Fruit fly (Drosophila melanogaster): ENCODE data around the gene Coq2.
A peak's percentile ranks its signal among the peaks of the same experiment; 100 is the strongest.

Coq2 gene

dm6 chr3R:8306927-8307261 lies 9.4 kb downstream of the Coq2 start:
- TF ChIP-seq CG7101 (tag; optimal IDR thresholded peaks at IDR 0.05) (no peak), Mnt (GFP tag; optimal IDR thresholded peaks at IDR 0.05) (no peak), ovo (GFP tag; optimal IDR thresholded peaks at IDR 0.05) (no peak), CG33017 (tag; optimal IDR thresholded peaks at IDR 0.05) (no peak), cic (GFP tag; optimal IDR thresholded peaks at IDR 0.05) (no peak), CG14711 (tag; optimal IDR thresholded peaks at IDR 0.05) (no peak), bab1 (GFP tag; optimal IDR thresholded peaks at IDR 0.05) (no peak), toe (GFP tag; optimal IDR thresholded peaks at IDR 0.05) (no peak), tj (GFP tag; optimal IDR thresholded peaks at IDR 0.05) (no peak), CG11617 (GFP tag; optimal IDR thresholded peaks at IDR 0.05) (no peak), CG7045 (GFP tag; optimal IDR thresholded peaks at IDR 0.05) (no peak), pad (GFP tag; optimal IDR thresholded peaks at IDR 0.05) (no peak), CG12768 (GFP tag; optimal IDR thresholded peaks at IDR 0.05) (no peak), CG5204 (GFP tag; optimal IDR thresholded peaks at IDR 0.05) (no peak), kay (GFP tag; ENCODE audit: borderline replicate concordance) (no peak), Clk (GFP tag; optimal IDR thresholded peaks at IDR 0.05) (no peak), Hr96 (GFP tag; optimal IDR thresholded peaks at IDR 0.05) (no peak), cnc (optimal IDR thresholded peaks at IDR 0.05) (no peak), CG1620 (GFP tag; optimal IDR thresholded peaks at IDR 0.05) (no peak), Crg-1 (GFP tag; optimal IDR thresholded peaks at IDR 0.05) (no peak)

dm6 chr3R:8306188-8306926 lies 10.0 kb downstream of the Coq2 start:
- peak; percentile 2 for TF ChIP-seq CG12768 (GFP tag; optimal IDR thresholded peaks at IDR 0.05)
- peak; percentile 99 for TF ChIP-seq pad (GFP tag; optimal IDR thresholded peaks at IDR 0.05)
- TF ChIP-seq Crg-1 (GFP tag; optimal IDR thresholded peaks at IDR 0.05) = no peak

dm6 chr3R:8305110-8305509 lies 11.2 kb downstream of the Coq2 start, which contains the start of gene Sgt1:
Gene Sgt1, minus strand, starts transcription at chr3R:8305274.
- TF ChIP-seq CG5204 (GFP tag; optimal IDR thresholded peaks at IDR 0.05) = no peak
- no peak for TF ChIP-seq pad (GFP tag; optimal IDR thresholded peaks at IDR 0.05)
- peak; percentile 29 for TF ChIP-seq CG33017 (tag; optimal IDR thresholded peaks at IDR 0.05)
- no peak for TF ChIP-seq kay (GFP tag; ENCODE audit: borderline replicate concordance)
- peak; percentile 53 for TF ChIP-seq bab1 (GFP tag; optimal IDR thresholded peaks at IDR 0.05)
- TF ChIP-seq toe (GFP tag; optimal IDR thresholded peaks at IDR 0.05) = peak; percentile 64
- TF ChIP-seq CG14711 (tag; optimal IDR thresholded peaks at IDR 0.05) = peak; percentile 1
- no peak for TF ChIP-seq cnc (optimal IDR thresholded peaks at IDR 0.05)
- no peak for TF ChIP-seq tj (GFP tag; optimal IDR thresholded peaks at IDR 0.05)
- TF ChIP-seq CG1620 (GFP tag; optimal IDR thresholded peaks at IDR 0.05) = peak; percentile 76
- peak; percentile 11 for TF ChIP-seq CG11617 (GFP tag; optimal IDR thresholded peaks at IDR 0.05)
- TF ChIP-seq CG12768 (GFP tag; optimal IDR thresholded peaks at IDR 0.05) = peak; percentile 34
- peak; percentile 66 for TF ChIP-seq Mnt (GFP tag; optimal IDR thresholded peaks at IDR 0.05)
- peak; percentile 64 for TF ChIP-seq CG7101 (tag; optimal IDR thresholded peaks at IDR 0.05)
- no peak for TF ChIP-seq Hr96 (GFP tag; optimal IDR thresholded peaks at IDR 0.05)
- peak; percentile 21 for TF ChIP-seq ovo (GFP tag; optimal IDR thresholded peaks at IDR 0.05)
- peak; percentile 74 for TF ChIP-seq Crg-1 (GFP tag; optimal IDR thresholded peaks at IDR 0.05)
- peak; percentile 64 for TF ChIP-seq cic (GFP tag; optimal IDR thresholded peaks at IDR 0.05)
- TF ChIP-seq CG7045 (GFP tag; optimal IDR thresholded peaks at IDR 0.05) = no peak
- TF ChIP-seq Clk (GFP tag; optimal IDR thresholded peaks at IDR 0.05) = peak; percentile 41

DNA sequence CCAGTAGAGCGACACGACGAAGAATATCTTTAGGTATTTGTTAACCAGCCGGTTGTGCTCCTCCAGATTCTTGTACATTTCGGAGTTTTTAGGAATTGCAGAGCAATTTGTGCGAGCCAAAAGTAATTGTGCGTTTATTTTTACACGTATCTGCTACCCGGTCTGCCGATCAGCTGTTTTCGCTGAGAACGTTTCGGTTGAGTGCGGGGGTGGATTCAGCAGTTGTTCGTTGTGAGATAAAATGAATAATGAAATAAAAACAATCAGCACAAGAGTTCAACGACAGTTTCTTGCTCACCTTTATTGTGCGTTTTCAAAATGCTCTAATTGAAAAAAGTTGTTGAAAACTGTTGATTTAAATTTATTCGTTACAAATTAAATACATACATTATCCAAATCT lies 12.5 kb downstream of the Coq2 start, which contains the start of gene nac:
Gene nac, minus strand, starts transcription at position 176 of the 400 bp plus-strand sequence.
- TF ChIP-seq CG1620 (GFP tag; optimal IDR thresholded peaks at IDR 0.05) (no peak), CG12768 (GFP tag; optimal IDR thresholded peaks at IDR 0.05) (peak; percentile 8), cnc (optimal IDR thresholded peaks at IDR 0.05) (no peak), bab1 (GFP tag; optimal IDR thresholded peaks at IDR 0.05) (peak; percentile 64), pad (GFP tag; optimal IDR thresholded peaks at IDR 0.05) (peak; percentile 7), toe (GFP tag; optimal IDR thresholded peaks at IDR 0.05) (no peak), Clk (GFP tag; optimal IDR thresholded peaks at IDR 0.05) (no peak), tj (GFP tag; optimal IDR thresholded peaks at IDR 0.05) (no peak), CG11617 (GFP tag; optimal IDR thresholded peaks at IDR 0.05) (no peak), Mnt (GFP tag; optimal IDR thresholded peaks at IDR 0.05) (peak; percentile 6)

DNA sequence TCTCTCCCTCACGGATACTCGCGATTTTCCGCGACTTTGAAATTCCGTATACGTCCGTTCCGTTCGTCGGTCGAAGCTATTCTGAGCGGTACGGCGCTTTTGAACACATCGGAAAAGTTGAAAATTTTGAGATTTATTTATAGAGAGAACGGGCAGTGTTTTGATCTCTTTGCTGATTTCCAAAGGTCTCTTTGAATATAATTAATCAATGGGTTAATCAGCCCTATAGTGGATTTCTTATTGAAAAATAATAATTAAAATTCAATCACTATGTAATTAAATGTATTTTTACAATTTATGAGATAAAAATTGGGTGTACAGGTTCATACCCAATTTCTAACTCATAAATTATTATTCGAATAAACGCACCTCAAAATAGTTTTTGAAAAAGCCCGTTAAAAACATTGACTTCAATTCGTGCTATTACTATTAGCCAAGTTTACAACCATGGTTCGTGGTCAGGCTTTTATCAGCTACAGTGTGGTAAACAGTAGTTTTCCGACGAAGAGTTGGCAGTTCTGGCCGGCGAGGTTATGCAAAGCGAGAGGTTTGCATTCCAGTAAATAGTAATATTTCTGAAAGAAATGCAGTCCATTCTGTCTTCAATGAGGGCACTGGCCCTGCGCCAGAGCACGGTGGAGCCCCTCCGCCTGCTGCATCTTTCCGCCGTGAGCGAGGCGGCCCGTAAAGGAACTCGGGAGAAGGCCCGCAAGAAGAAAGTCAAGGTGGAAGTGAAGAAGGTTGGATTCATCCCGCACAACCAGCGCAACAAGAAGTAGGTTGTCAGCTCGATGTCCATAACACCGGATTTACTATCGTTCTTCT lies 15.2 kb downstream of the Coq2 start, which contains the start of the genes CG9626 and mRpL1:
Gene CG9626, minus strand, starts transcription at position 51 of the 825 bp plus-strand sequence.
Gene mRpL1, plus strand, starts transcription at position 513 of the 825 bp plus-strand sequence.
- TF ChIP-seq cnc (optimal IDR thresholded peaks at IDR 0.05) = no peak
- no peak for TF ChIP-seq Hr96 (GFP tag; optimal IDR thresholded peaks at IDR 0.05)
- TF ChIP-seq CG14711 (tag; optimal IDR thresholded peaks at IDR 0.05) = no peak
- peak; percentile 34 for TF ChIP-seq bab1 (GFP tag; optimal IDR thresholded peaks at IDR 0.05)
- TF ChIP-seq toe (GFP tag; optimal IDR thresholded peaks at IDR 0.05) = no peak
- no peak for TF ChIP-seq CG5204 (GFP tag; optimal IDR thresholded peaks at IDR 0.05)
- no peak for TF ChIP-seq tj (GFP tag; optimal IDR thresholded peaks at IDR 0.05)
- TF ChIP-seq Crg-1 (GFP tag; optimal IDR thresholded peaks at IDR 0.05) = no peak
- no peak for TF ChIP-seq CG12768 (GFP tag; optimal IDR thresholded peaks at IDR 0.05)
- no peak for TF ChIP-seq CG33017 (tag; optimal IDR thresholded peaks at IDR 0.05)
- peak; percentile 50 for TF ChIP-seq Mnt (GFP tag; optimal IDR thresholded peaks at IDR 0.05)
- peak; percentile 8 for TF ChIP-seq CG7101 (tag; optimal IDR thresholded peaks at IDR 0.05)
- TF ChIP-seq CG11617 (GFP tag; optimal IDR thresholded peaks at IDR 0.05) = peak; percentile 0
- TF ChIP-seq ovo (GFP tag; optimal IDR thresholded peaks at IDR 0.05) = no peak
- TF ChIP-seq cic (GFP tag; optimal IDR thresholded peaks at IDR 0.05) = no peak
- TF ChIP-seq Clk (GFP tag; optimal IDR thresholded peaks at IDR 0.05) = no peak
- peak; percentile 73 for TF ChIP-seq kay (GFP tag; ENCODE audit: borderline replicate concordance)
- TF ChIP-seq CG1620 (GFP tag; optimal IDR thresholded peaks at IDR 0.05) = no peak
- TF ChIP-seq pad (GFP tag; optimal IDR thresholded peaks at IDR 0.05) = peak; percentile 19
- no peak for TF ChIP-seq CG7045 (GFP tag; optimal IDR thresholded peaks at IDR 0.05)

Measured in whole organism, adult.